Fruit fly (Drosophila melanogaster): ENCODE measurements around the gene SLIRP2.

dm6 chr3R:8679934-8680333 is 29.1 kb downstream of the SLIRP2 start, which contains the start of gene CG33325:
- no peak for TF ChIP-seq CG12744 (GFP tag; optimal IDR thresholded peaks at IDR 0.05)
- no peak for TF ChIP-seq CG12104 (GFP tag; optimal IDR thresholded peaks at IDR 0.05)

Measured in whole organism, embryonic.